Worm (Caenorhabditis elegans): ENCODE results near the gene frpr-5.

DNA sequence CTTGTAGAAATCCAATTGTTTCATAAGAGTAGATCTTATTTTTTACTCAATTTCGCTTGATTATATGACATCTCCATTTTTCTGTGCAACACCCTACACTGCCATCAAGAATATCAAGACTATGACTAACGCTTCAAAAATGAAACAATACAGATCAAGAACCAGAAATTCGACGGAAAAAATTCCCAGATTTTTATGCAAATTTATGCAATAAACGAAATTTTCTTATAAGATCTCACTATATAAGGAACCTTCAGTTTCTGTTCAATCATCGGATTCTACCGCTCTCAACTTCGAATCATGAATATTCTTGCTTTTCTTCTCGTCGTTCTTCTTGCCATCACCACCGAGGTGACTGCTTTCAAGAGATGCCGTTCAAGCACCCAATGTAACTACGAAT lies 29.6 kb downstream of the frpr-5 start, which contains the start of gene R11G10.4:
- TF ChIP-seq jun-1 (tag; optimal IDR thresholded peaks at IDR 0.05): no peak
- TF ChIP-seq mdl-1 (tag; optimal IDR thresholded peaks at IDR 0.05): no peak
- no peak for TF ChIP-seq ama-1 (optimal IDR thresholded peaks at IDR 0.05)
- TF ChIP-seq unc-62 (GFP tag; optimal IDR thresholded peaks at IDR 0.05): no peak
- no peak for TF ChIP-seq snpc-4 (tag; optimal IDR thresholded peaks at IDR 0.05)
- TF ChIP-seq tlp-1 (tag; optimal IDR thresholded peaks at IDR 0.05): no peak
- no peak for TF ChIP-seq fos-1 (tag; optimal IDR thresholded peaks at IDR 0.05)
- TF ChIP-seq nhr-11 (tag; optimal IDR thresholded peaks at IDR 0.05): no peak
- TF ChIP-seq sptf-1 (tag; optimal IDR thresholded peaks at IDR 0.05): no peak
- no peak for TF ChIP-seq pqm-1 (tag; optimal IDR thresholded peaks at IDR 0.05)
